Worm (Caenorhabditis elegans) whole organism, young adult: ENCODE results near the gene F10D7.11.

Experiments
- B0035.1 ChIP-seq: sonication (generic microtip); optimal IDR thresholded peaks from 2 replicates; lab custom pipeline; 2016; ENCODE audit warnings: missing genetic modification characterization, mild to moderate bottlenecking, missing compliant biosample characterization, missing genotype, missing genetic modification reagents
- B0261.1 ChIP-seq: sonication (generic microtip); optimal IDR thresholded peaks from 2 replicates; lab custom pipeline; 2016; ENCODE audit warnings: mild to moderate bottlenecking, missing genetic modification characterization, moderate library complexity, missing compliant biosample characterization
- C06A6.2 ChIP-seq: fragments of 200-800 bp; sonication (Bioruptor generic); conservative IDR thresholded peaks from 2 replicates; pipeline ENCODE4 v1.3.6; 2022; ENCODE audit warnings: missing genetic modification characterization, missing compliant biosample characterization
- C17E4.6 ChIP-seq: fragments of 200-800 bp; sonication (Bioruptor generic); IDR thresholded peaks from 2 replicates; pipeline ENCODE4 v1.3.6; 2022; ENCODE audit warnings: missing genetic modification reagents, missing genetic modification characterization, missing compliant biosample characterization
- F23B12.7 ChIP-seq: sonication (generic microtip); optimal IDR thresholded peaks from 2 replicates; lab custom pipeline; 2017; ENCODE audit warnings: missing genetic modification characterization, mild to moderate bottlenecking, missing compliant biosample characterization, antibody characterized with exemption, moderate library complexity; ENCODE audit not compliant: insufficient read depth
- F55B11.4 ChIP-seq: sonication (generic microtip); optimal IDR thresholded peaks from 2 replicates; lab custom pipeline; 2016; ENCODE audit warnings: missing compliant biosample characterization, missing genetic modification characterization, borderline replicate concordance; ENCODE audit not compliant: insufficient read depth
- K11D2.4 ChIP-seq: fragments of 200-800 bp; sonication (Bioruptor generic); IDR thresholded peaks from 2 replicates; pipeline ENCODE4 v1.3.6; 2022; ENCODE audit warnings: missing genetic modification reagents, missing genetic modification characterization, missing compliant biosample characterization
- Y53F4B.3 ChIP-seq: fragments of 200-800 bp; sonication (Bioruptor generic); IDR thresholded peaks from 2 replicates; pipeline ENCODE4 v1.3.6; 2022; ENCODE audit warnings: missing genetic modification reagents, missing genetic modification characterization, missing compliant biosample characterization
- Y95B8A.8 ChIP-seq: fragments of 200-800 bp; sonication (Bioruptor generic); IDR thresholded peaks from 2 replicates; pipeline ENCODE4 v1.3.6; 2022; ENCODE audit warnings: missing genetic modification reagents, missing genetic modification characterization, missing compliant biosample characterization
- aptf-2 ChIP-seq: fragments of 200-800 bp; sonication (Bioruptor generic); conservative IDR thresholded peaks from 2 replicates; pipeline ENCODE4 v1.3.6; 2022; ENCODE audit warnings: missing genetic modification reagents, missing genetic modification characterization, missing compliant biosample characterization
- aptf-3 ChIP-seq: fragments of 200-800 bp; sonication (Bioruptor generic); IDR thresholded peaks from 2 replicates; pipeline ENCODE4 v1.3.6; 2022; ENCODE audit warnings: missing genetic modification characterization, missing compliant biosample characterization
- atf-7 ChIP-seq: sonication (generic microtip); optimal IDR thresholded peaks from 2 replicates; lab custom pipeline; 2017; ENCODE audit warnings: mild to moderate bottlenecking, missing genetic modification characterization, missing compliant biosample characterization
- athp-1 ChIP-seq: sonication (generic microtip); optimal IDR thresholded peaks from 2 replicates; lab custom pipeline; 2017; ENCODE audit warnings: mild to moderate bottlenecking, missing genetic modification characterization, missing compliant biosample characterization
- attf-6 ChIP-seq: fragments of 200-800 bp; sonication (Bioruptor generic); IDR thresholded peaks from 2 replicates; pipeline ENCODE4 v1.3.6; 2022; ENCODE audit warnings: missing genetic modification reagents, missing genetic modification characterization, missing compliant biosample characterization
- bed-1 ChIP-seq: fragments of 200-800 bp; sonication (Bioruptor generic); IDR thresholded peaks from 2 replicates; pipeline ENCODE4 v1.3.6; 2022; ENCODE audit warnings: missing genetic modification reagents, missing genetic modification characterization, missing compliant biosample characterization
- chd-7 ChIP-seq: sonication (generic microtip); optimal IDR thresholded peaks from 2 replicates; lab custom pipeline; 2016; ENCODE audit warnings: mild to moderate bottlenecking, missing genetic modification characterization, moderate library complexity, missing compliant biosample characterization
- dox-1 ChIP-seq: fragments of 200-800 bp; sonication (Bioruptor generic); IDR thresholded peaks from 2 replicates; pipeline ENCODE4 v1.3.6; 2022; ENCODE audit warnings: missing genetic modification reagents, missing genetic modification characterization, missing compliant biosample characterization
- hlh-12 ChIP-seq: sonication (generic microtip); optimal IDR thresholded peaks from 2 replicates; lab custom pipeline; 2016; ENCODE audit warnings: missing genetic modification characterization, missing compliant biosample characterization
- hlh-26 ChIP-seq: fragments of 200-800 bp; sonication (Bioruptor generic); conservative IDR thresholded peaks from 2 replicates; pipeline ENCODE4 v1.3.6; 2022; ENCODE audit warnings: missing genetic modification reagents, missing genetic modification characterization, missing compliant biosample characterization
- lin-26 ChIP-seq: fragments of 200-800 bp; sonication (Bioruptor generic); IDR thresholded peaks from 2 replicates; pipeline ENCODE4 v1.3.6; 2022; ENCODE audit warnings: missing genetic modification reagents, missing genetic modification characterization, missing compliant biosample characterization
- lin-35 ChIP-seq, 3 experiments: fragments of 150-350 bp in 2 of 3; sonication (generic microtip) in 1 of 3; optimal IDR thresholded peaks; 2 replicates each; lab custom pipeline; 2014 to 2018; ENCODE audit warnings: missing biosample characterization in 3 of 3, missing genetic modification characterization in 3 of 3, missing genetic modification reagents in 3 of 3
- lir-1 ChIP-seq: fragments of 200-800 bp; sonication (Bioruptor generic); conservative IDR thresholded peaks from 2 replicates; pipeline ENCODE4 v1.3.6; 2022; ENCODE audit warnings: missing genetic modification reagents, missing genetic modification characterization, missing compliant biosample characterization
- lsl-1 ChIP-seq: fragments of 200-800 bp; sonication (Bioruptor generic); optimal IDR thresholded peaks from 2 replicates; lab custom pipeline; 2018; ENCODE audit warnings: mild to moderate bottlenecking, missing genetic modification characterization, moderate library complexity, missing compliant biosample characterization
- nfya-1 ChIP-seq: sonication (generic microtip); optimal IDR thresholded peaks from 2 replicates; lab custom pipeline; 2017; ENCODE audit warnings: antibody characterized with exemption, missing compliant biosample characterization, missing genetic modification characterization, borderline replicate concordance; ENCODE audit not compliant: insufficient read depth
- nfyb-1 ChIP-seq: fragments of 200-800 bp; sonication (Bioruptor generic); IDR thresholded peaks from 2 replicates; pipeline ENCODE4 v1.3.6; 2022; ENCODE audit warnings: missing genetic modification reagents, missing genetic modification characterization, missing compliant biosample characterization
- nhr-80 ChIP-seq: sonication (generic microtip); optimal IDR thresholded peaks from 2 replicates; lab custom pipeline; 2016; ENCODE audit warnings: missing genetic modification characterization, missing compliant biosample characterization
- rec-8 ChIP-seq, 2 experiments: sonication (generic microtip); optimal IDR thresholded peaks; 2 replicates each; lab custom pipeline; 2016; ENCODE audit warnings: mild to moderate bottlenecking in 2 of 2, missing genetic modification characterization in 2 of 2, missing genetic modification reagents in 2 of 2, missing genotype in 2 of 2, missing biosample characterization in 1 of 2, missing compliant biosample characterization in 1 of 2, moderate library complexity in 1 of 2
- sdz-38 ChIP-seq: sonication (generic microtip); optimal IDR thresholded peaks from 2 replicates; lab custom pipeline; 2016; ENCODE audit warnings: missing genotype, missing genetic modification characterization, missing compliant biosample characterization
- sea-2 ChIP-seq: fragments of 200-800 bp; sonication (Bioruptor generic); IDR thresholded peaks from 2 replicates; pipeline ENCODE4 v1.3.6; 2022; ENCODE audit warnings: missing genetic modification characterization, missing compliant biosample characterization
- snpc-1.1 ChIP-seq: sonication (generic microtip); optimal IDR thresholded peaks from 2 replicates; lab custom pipeline; 2017; ENCODE audit warnings: missing genetic modification characterization, mild to moderate bottlenecking, missing compliant biosample characterization, antibody characterized with exemption, moderate library complexity, missing genotype, missing genetic modification reagents; ENCODE audit not compliant: insufficient read depth
- snpc-3.4 ChIP-seq: sonication (generic microtip); optimal IDR thresholded peaks from 2 replicates; lab custom pipeline; 2017; ENCODE audit warnings: missing genetic modification characterization, mild to moderate bottlenecking, missing compliant biosample characterization, antibody characterized with exemption, moderate library complexity, missing genotype, missing genetic modification reagents
- tbp1 ChIP-seq: fragments of 200-800 bp; sonication (Bioruptor generic); optimal IDR thresholded peaks from 2 replicates; lab custom pipeline; 2018; ENCODE audit warnings: mild to moderate bottlenecking, missing genetic modification characterization, missing compliant biosample characterization
- unc-130 ChIP-seq: sonication (generic microtip); optimal IDR thresholded peaks from 2 replicates; lab custom pipeline; 2016; ENCODE audit warnings: missing genetic modification reagents, missing genetic modification characterization, missing compliant biosample characterization
- zfh-2 ChIP-seq: fragments of 200-800 bp; sonication (Bioruptor generic); conservative IDR thresholded peaks from 2 replicates; pipeline ENCODE4 v1.3.6; 2022; ENCODE audit warnings: missing genetic modification reagents, missing genetic modification characterization, missing compliant biosample characterization
- ztf-18 ChIP-seq: sonication (generic microtip); optimal IDR thresholded peaks from 2 replicates; lab custom pipeline; 2016; ENCODE audit warnings: missing genotype, mild to moderate bottlenecking, missing genetic modification characterization, missing compliant biosample characterization

Gene F10D7.11

ce11 chrX:17373955-17374354 lies 11.3 kb downstream of the F10D7.11 start:
- no peak for TF ChIP-seq Y95B8A.8
- TF ChIP-seq nfyb-1: no peak
- no peak for TF ChIP-seq hlh-26
- TF ChIP-seq lin-35 (GFP tag; optimal IDR thresholded peaks at IDR 0.05; lab: Kevin White, UChicago): no peak
- TF ChIP-seq attf-6: no peak
- TF ChIP-seq sea-2: no peak
- TF ChIP-seq sdz-38 (tag; lab: Kevin White, UChicago): no peak
- TF ChIP-seq ztf-18 (tag; lab: Kevin White, UChicago): no peak
- TF ChIP-seq snpc-3.4 (tag; lab: Kevin White, UChicago): no peak
- TF ChIP-seq F23B12.7: no peak
- no peak for TF ChIP-seq athp-1
- no peak for TF ChIP-seq unc-130
- TF ChIP-seq chd-7 (tag; lab: Kevin White, UChicago): no peak
- TF ChIP-seq Y53F4B.3 (GFP tag; lab: Robert Waterston, UW): no peak
- no peak for TF ChIP-seq aptf-2 (GFP tag; lab: Robert Waterston, UW)
- no peak for TF ChIP-seq lin-26 (GFP tag; lab: Robert Waterston, UW)
- no peak for TF ChIP-seq atf-7 (tag; lab: Kevin White, UChicago)
- no peak for TF ChIP-seq lsl-1
- TF ChIP-seq C17E4.6 (GFP tag; lab: Robert Waterston, UW): no peak
- TF ChIP-seq, all 124 proteins: peak for 0

ce11 chrX:17374534-17374933 lies 11.9 kb downstream of the F10D7.11 start, which contains the start of gene F10D7.3:
TSS of gene F10D7.3 (minus strand) at chrX:17374634.
- TF ChIP-seq lir-1: no peak
- TF ChIP-seq hlh-12 (tag; lab: Kevin White, UChicago): no peak
- TF ChIP-seq aptf-3: no peak
- no peak for TF ChIP-seq nfya-1 (tag; lab: Kevin White, UChicago)
- TF ChIP-seq Y95B8A.8: no peak
- no peak for TF ChIP-seq snpc-3.4 (tag; lab: Kevin White, UChicago)
- no peak for TF ChIP-seq bed-1 (GFP tag; lab: Robert Waterston, UW)
- no peak for TF ChIP-seq F23B12.7
- TF ChIP-seq B0261.1: no peak
- no peak for TF ChIP-seq dox-1 (GFP tag; lab: Robert Waterston, UW)
- no peak for TF ChIP-seq K11D2.4 (GFP tag; lab: Robert Waterston, UW)
- TF ChIP-seq C06A6.2 (GFP tag; lab: Robert Waterston, UW): no peak
- no peak for TF ChIP-seq B0035.1 (tag; lab: Kevin White, UChicago)
- TF ChIP-seq zfh-2 (GFP tag; lab: Robert Waterston, UW): no peak
- TF ChIP-seq snpc-1.1 (tag; lab: Kevin White, UChicago): no peak
- no peak for TF ChIP-seq rec-8 (tag; optimal IDR thresholded peaks at IDR 0.05; lab: Kevin White, UChicago)
- TF ChIP-seq tbp1 (GFP tag; lab: Kevin White, UChicago): no peak
- TF ChIP-seq F55B11.4 (tag; lab: Kevin White, UChicago): no peak

DNA sequence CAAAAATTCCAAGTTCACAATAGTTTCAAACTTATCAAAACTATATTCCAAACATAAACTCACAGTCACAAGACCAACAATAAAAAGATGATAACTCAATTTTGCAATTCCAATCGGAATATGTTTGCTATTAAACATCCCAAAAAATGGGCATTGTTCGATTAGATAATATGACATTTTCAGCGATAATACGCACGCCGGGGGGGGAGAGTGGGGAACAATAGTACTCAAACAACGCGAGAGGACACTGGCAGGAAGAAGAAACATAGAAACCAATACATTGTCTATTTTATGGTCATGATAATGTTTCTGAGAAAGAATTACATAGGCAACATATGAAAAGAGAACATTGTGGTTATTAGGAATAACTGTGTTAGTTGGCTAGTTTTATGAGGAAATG lies 13.2 kb downstream of the F10D7.11 start:
- no peak for TF ChIP-seq unc-130
- TF ChIP-seq nhr-80 (tag; lab: Kevin White, UChicago): peak; percentile 21

ce11 chrX:17378996-17379395 lies 16.4 kb downstream of the F10D7.11 start:
- TF ChIP-seq nhr-80 (tag; lab: Kevin White, UChicago): peak; percentile 7
- TF ChIP-seq lsl-1: no peak
